Worm (Caenorhabditis elegans) whole organism, L4/young adult: ENCODE data around the gene cyp-25A2.
"Not testable (repeated sequence)": the region's sequence is repeated elsewhere in the genome, so short reads cannot be mapped to it uniquely, and the experiment has no call there.

Experiments
- W03F9.2 ChIP-seq: fragments of 150-350 bp; optimal IDR thresholded peaks from 2 replicates; lab custom pipeline; 2014; ENCODE audit warnings: missing biosample characterization, missing genetic modification characterization
- dao-5 ChIP-seq: sonication (generic microtip); optimal IDR thresholded peaks from 2 replicates; lab custom pipeline; 2016; ENCODE audit warnings: missing genotype, missing genetic modification characterization, moderate library complexity, missing compliant biosample characterization
- him-1 ChIP-seq: sonication (generic microtip); optimal IDR thresholded peaks from 2 replicates; lab custom pipeline; 2016; ENCODE audit warnings: missing genotype, missing genetic modification reagents, missing genetic modification characterization, missing compliant biosample characterization

Gene cyp-25A2

DNA sequence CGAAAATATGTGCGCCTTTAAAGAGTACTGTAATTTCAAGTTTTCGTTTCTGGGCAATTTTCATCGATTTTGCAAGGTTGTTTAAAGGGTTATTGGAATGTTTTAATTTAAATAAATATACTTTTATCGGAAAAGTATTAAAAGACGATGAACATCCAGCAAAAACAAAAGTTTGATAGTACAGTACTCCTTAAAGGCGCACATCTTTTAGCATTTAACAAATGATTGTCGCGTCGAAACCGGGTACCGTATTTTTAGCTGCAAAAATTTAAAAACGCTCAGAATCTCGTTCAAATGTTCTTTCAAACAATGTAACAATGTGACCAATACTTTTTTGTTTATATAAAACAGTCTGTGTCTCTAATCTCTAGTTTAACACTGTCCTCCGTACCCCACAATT, 5.3 kb downstream of the cyp-25A2 start, which contains the start of gene C36A4.11:
TSS of gene C36A4.11 (plus strand) at position 301 of the 400 bp plus-strand sequence.
- not testable (repeated sequence) for TF ChIP-seq W03F9.2, him-1, dao-5 (tag; lab: Kevin White, UChicago)

DNA sequence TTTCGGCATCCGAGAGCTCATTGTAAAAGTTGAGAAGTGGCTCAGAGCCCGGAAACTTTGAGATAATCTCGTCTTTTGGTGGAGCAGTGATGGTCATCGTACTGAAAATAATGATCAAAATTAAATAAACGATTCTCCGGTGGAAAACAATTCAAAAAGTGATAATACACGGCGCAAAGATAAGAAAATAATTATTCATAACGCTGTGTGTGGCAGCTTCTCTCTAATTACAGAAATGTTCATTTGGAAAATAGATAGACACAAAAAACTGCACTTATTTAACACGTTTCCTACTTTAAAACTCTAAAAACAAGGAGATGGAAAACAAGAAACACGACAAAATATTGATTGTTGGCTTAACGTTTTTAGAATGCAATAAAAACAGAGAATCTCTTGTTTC, 8.5 kb downstream of the cyp-25A2 start, which contains the start of gene C36A4.4:
TSS of gene C36A4.4 (minus strand) at position 101 of the 400 bp plus-strand sequence.
- not testable (repeated sequence) for TF ChIP-seq W03F9.2, dao-5, him-1 (tag; lab: Kevin White, UChicago)

DNA sequence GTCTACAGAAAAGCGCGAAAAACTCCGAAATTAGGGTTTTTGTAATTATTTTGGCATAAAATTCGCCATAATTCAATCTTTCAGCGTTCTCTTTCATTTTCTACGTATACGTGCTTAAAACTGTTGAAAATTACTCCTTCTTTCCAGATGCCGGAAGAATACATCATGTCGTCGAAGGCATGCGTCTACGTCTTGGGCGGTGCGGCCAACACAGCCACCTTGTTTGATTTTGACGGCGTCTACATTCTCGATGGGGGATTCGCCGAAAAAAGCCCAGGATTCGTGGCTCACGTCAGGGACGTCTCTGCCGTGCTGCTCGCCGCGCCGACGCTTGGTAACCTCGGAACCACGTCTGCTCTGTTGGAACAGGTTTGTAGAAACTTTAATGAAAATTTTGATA, 9.7 kb downstream of the cyp-25A2 start, which contains the start of gene maph-1.3:
TSS of gene maph-1.3 (plus strand) at position 148 of the 400 bp plus-strand sequence.
- not testable (repeated sequence) for TF ChIP-seq dao-5, him-1, W03F9.2 (tag; lab: Kevin White, UChicago)

DNA sequence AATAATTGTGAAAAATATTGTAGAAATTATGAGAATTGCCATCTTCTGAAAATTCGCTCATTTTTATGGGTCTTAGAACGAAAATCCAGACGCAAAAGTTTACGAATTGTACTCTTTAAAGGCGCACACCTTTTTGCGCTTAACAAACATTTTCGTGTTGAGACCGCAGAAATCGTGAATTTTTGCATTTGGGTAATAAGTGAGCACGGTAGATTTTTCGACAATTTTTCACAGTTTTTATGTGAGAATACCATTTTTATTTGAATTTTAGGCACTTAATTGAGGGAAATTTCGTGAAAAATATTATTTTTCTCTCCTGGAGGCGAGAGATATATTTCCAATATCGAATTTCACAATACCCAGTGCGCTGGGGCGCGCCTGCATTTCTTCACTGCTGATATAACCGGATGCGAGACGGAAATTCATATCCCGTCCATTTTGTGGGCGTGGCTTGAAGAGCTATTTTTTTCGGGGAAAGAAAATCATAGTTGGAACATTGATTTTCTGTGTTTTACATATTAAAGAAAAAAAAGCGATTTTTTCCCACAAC, 17.1 kb downstream of the cyp-25A2 start, which contains the start of gene cyp-25A4:
TSS of gene cyp-25A4 (minus strand) at position 51 of the 550 bp plus-strand sequence.
- not testable (repeated sequence) for TF ChIP-seq dao-5, him-1, W03F9.2 (tag; lab: Kevin White, UChicago)

DNA sequence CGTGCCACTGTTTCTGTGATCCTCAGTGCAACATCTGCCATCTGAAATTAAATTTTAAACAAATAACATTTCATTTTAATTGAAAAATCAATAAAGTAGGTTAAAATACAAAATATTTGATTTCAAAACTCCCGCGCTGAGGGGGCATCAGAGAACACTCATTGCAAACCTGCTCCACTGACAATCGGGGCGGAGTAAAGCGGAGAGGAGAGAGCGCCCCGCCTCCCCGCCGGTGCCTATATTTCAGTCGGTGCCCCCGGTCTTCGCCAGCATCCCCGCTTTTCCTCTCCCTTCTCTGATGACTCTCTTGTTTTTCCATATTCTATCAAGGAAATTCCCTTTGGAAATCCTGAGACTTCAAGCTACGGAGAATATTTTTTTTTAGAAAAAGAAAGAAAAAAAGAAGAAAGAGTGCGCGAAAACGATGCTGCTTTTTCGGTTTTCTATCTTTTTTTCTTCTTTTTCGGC, 27.9 kb downstream of the cyp-25A2 start, which contains the start of gene brc-1:
TSS of gene brc-1 (minus strand) at position 51 of the 468 bp plus-strand sequence.
- TF ChIP-seq W03F9.2 (tag; lab: Kevin White, UChicago) = peak; percentile 64
- TF ChIP-seq him-1 (tag; lab: Kevin White, UChicago) = peak; percentile 83
- TF ChIP-seq dao-5 (tag; lab: Kevin White, UChicago) = no peak

DNA sequence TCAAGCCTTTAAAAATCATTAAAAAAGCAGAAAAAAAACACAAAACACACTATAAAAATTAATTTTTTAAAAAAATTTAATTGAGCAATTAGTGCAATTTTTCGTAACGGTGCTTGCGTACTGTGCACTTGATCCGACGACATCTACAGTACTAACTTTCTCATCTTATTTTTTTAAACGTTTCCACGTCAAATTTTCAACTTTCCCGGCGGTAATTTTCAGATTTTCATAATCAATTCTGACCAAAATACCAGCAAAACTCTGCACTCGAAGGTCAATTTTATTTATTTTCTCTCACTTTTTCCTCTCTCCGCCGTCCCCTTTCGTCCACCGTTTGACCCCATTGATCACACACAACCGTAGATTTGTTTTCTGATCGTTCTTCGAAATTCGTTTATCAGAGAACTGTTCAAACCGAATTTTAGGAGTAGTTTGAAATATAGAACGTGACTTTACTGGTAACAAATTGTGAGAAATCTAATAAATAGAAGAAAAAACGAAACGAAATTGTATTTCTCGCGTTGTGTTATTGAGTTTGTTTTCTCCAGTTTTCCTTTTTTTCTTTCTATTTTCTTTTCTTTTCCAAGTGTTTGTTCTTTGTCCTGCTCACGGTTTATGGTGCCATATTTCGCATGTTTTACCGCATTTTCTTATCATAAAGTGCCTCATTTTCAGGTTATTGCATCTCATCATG, 28.9 kb downstream of the cyp-25A2 start, which contains the start of gene acs-19:
TSS of gene acs-19 (plus strand) at position 676 of the 694 bp plus-strand sequence.
- TF ChIP-seq W03F9.2 (tag; lab: Kevin White, UChicago) (no peak), dao-5 (tag; lab: Kevin White, UChicago) (no peak), him-1 (tag; lab: Kevin White, UChicago) (no peak)

DNA sequence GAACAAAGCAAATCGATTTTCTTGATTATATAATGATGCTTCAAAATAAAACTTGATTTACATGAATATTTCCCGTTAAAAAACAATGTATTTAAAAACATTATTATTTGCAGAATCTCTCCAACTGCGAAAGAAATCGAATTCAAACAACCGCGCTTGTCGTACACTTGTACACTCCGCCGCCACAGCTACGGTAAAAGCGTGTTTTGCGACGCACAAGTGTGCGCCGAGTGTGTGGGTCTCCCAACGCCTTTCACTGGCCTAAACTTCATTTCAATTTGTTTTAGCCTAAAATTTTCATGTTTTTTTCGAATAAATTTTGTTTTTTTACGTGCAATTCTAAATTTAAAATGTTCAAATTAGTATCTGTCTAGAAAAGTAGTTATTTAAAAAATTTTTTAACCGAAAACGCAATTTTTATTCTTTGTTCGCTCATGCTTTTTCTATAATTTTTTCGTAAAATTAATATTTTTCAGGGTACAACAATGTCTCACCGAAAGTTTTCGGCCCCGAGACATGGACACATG, 32.4 kb downstream of the cyp-25A2 start, which contains the start of gene rpl-3:
TSS of gene rpl-3 (plus strand) at position 477 of the 527 bp plus-strand sequence.
- TF ChIP-seq dao-5 (tag; lab: Kevin White, UChicago) (peak; percentile 95), W03F9.2 (tag; lab: Kevin White, UChicago) (peak; percentile 99), him-1 (tag; lab: Kevin White, UChicago) (peak; percentile 100)

DNA sequence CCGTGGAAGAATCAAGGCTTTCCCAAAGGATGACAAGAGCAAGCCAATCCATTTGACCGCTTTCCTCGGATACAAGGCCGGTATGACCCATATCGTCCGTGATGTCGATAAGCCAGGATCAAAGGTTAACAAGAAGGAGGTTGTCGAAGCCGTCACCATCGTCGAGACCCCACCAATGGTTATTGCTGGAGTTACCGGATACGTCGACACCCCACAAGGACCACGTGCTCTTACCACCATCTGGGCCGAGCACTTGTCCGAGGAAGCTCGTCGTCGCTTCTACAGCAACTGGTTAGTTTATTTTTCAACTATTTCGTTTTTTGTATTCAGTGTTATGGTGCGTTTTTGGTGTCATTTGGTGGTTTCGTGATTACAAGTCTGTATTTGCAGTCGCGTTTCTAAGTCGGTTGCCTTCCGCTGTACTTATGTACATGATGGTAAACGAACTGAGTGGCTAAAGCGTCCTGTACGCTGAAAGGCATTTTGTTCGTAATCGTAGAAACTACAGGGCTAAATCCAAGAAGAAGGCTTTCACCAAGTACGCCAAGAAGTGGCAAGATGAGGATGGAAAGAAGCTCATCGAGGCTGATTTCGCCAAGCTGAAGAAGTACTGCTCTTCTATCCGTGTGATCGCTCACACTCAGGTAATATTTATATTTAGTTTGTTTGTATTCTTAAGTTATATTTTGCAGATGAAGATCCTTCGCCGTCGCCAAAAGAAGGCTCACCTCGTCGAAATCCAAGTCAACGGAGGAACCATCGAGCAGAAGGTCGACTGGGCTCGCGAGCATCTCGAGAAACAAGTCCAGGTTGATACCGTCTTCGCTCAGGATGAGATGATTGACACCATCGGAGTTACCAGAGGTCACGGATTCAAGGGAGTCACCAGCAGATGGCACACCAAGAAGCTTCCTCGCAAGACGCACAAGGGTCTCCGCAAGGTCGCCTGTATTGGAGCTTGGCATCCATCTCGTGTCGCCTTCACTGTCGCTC, 33.2 kb downstream of the cyp-25A2 start:
- TF ChIP-seq dao-5 (tag; lab: Kevin White, UChicago) (no peak), him-1 (tag; lab: Kevin White, UChicago) (no peak), W03F9.2 (tag; lab: Kevin White, UChicago) (no peak)

DNA sequence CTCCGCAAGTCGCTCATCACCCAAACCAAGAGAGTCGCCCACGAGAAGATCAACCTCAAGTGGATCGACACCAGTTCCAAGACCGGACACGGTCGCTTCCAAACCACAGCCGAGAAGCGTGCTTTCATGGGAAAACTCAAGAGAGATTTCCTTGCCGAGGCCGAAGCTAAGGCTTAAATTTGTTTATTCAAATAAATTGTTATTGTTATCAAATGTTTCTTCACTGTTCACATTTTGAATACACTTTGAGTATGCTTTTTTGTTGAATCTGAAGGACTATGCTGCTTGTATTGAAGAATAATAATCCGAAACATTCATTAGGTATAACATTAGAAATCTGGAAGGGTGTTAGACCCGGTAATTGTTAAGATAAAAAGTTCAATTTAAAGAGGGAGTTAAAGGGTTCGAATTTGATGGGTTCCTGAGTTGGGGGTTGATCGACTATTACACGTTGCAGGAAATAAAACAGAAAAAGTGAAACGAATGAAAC, 34.3 kb downstream of the cyp-25A2 start:
- TF ChIP-seq him-1 (tag; lab: Kevin White, UChicago) (no peak), W03F9.2 (tag; lab: Kevin White, UChicago) (peak; percentile 66), dao-5 (tag; lab: Kevin White, UChicago) (peak; percentile 49)

DNA sequence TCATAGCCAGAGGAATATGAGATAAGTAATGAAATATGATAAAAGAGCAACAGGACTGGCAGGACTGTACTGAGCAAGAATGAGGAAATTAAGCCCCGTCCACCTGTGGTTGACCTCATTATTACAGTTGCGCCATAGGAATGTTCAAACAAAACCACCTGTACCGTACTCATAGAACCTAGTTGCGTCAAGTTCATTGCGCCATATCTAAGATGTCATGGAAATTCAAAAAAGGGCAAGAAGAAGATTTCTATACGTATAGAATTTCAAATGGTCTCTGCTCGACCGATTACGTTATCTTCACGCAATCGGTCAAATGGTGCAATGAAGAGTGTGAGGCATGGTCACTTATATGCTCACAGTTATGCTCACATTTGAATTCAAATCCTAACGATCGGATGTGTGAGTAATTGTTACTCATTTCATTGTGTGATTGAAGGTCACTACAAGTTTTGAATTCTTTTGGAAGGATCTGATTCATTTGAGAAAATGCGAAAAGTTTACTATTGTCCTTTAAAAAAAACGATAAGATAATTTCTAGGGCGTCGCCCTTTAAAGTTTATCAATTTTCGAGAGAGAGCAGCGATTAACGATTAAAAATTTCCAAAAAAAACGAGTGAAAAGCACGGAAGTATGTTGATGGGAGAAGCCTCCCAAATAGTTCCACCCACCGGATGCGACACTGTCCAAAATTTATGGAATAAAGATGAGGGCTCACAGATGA, 36.9 kb downstream of the cyp-25A2 start:
- TF ChIP-seq dao-5 (tag; lab: Kevin White, UChicago) (no peak), him-1 (tag; lab: Kevin White, UChicago) (no peak), W03F9.2 (tag; lab: Kevin White, UChicago) (no peak)

DNA sequence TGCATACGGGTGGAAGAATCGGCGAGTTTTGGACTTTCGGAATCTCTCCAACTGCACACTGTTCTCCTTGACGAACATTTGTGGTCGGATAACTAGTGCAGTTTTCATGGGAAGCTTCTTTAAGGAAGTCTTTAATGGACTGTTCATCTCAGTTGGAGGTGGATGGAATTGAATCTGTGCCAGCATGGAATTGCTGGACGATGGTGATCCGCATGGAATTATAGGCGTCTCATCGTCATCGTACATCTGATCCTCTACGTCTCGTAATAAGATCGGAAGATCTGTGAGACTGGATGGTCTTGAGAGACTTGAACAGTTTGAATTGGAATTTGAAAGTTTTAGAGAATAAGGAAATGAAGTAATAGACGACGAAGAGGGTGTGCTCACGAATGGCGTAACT, 38.0 kb downstream of the cyp-25A2 start:
- no peak for TF ChIP-seq dao-5 (tag; lab: Kevin White, UChicago)
- no peak for TF ChIP-seq him-1 (tag; lab: Kevin White, UChicago)
- TF ChIP-seq W03F9.2 (tag; lab: Kevin White, UChicago) = no peak
